Fruit fly (Drosophila melanogaster) whole organism, wandering third instar larva: ENCODE measurements around the gene CG7912.

Experiments
- Abd-B ChIP-seq: fragments of >200 bp; optimal IDR thresholded peaks from 2 replicates; lab custom pipeline; 2017; ENCODE audit warnings: missing biosample characterization, missing genetic modification characterization
- CG32264 ChIP-seq: fragments of 200-800 bp; sonication (Bioruptor generic); optimal IDR thresholded peaks from 2 replicates; lab custom pipeline; 2016; ENCODE audit warnings: missing biosample characterization, missing genetic modification characterization
- CG9705 ChIP-seq: fragments of 200-800 bp; sonication (Bioruptor generic); optimal IDR thresholded peaks from 2 replicates; lab custom pipeline; 2018; ENCODE audit warnings: missing biosample characterization, mild to moderate bottlenecking, missing genetic modification characterization
- CrebA ChIP-seq: fragments of 200-800 bp; sonication (Bioruptor generic); optimal IDR thresholded peaks from 2 replicates; lab custom pipeline; 2016; ENCODE audit warnings: missing biosample characterization, mild to moderate bottlenecking, missing genetic modification characterization, borderline replicate concordance
- Dif ChIP-seq: fragments of 200-275, 200-300 bp; sonication (Bioruptor generic); optimal IDR thresholded peaks from 2 replicates; lab custom pipeline; 2018; ENCODE audit warnings: missing biosample characterization, missing genetic modification characterization; ENCODE audit not compliant: partially characterized antibody
- HLH106 ChIP-seq: fragments of 200-800 bp; optimal IDR thresholded peaks from 3 replicates; lab custom pipeline; 2019; ENCODE audit warnings: missing biosample characterization, mild to moderate bottlenecking, missing genetic modification characterization, moderate library complexity
- Hr78 ChIP-seq: fragments of >200 bp; optimal IDR thresholded peaks from 2 replicates; lab custom pipeline; 2017; ENCODE audit warnings: missing biosample characterization, missing genetic modification characterization
- Jra ChIP-seq: sonication (Bioruptor generic); optimal IDR thresholded peaks from 2 replicates; lab custom pipeline; 2016; ENCODE audit warnings: missing biosample characterization, missing genetic modification characterization
- Myc ChIP-seq: fragments of >200 bp; optimal IDR thresholded peaks from 2 replicates; lab custom pipeline; 2017
- N ChIP-seq: fragments of >200 bp; optimal IDR thresholded peaks from 2 replicates; lab custom pipeline; 2018; ENCODE audit warnings: missing biosample characterization, missing external identifiers, missing genetic modification characterization
- OdsH ChIP-seq: fragments of 200-800 bp; sonication (Bioruptor generic); optimal IDR thresholded peaks from 2 replicates; lab custom pipeline; 2016; ENCODE audit warnings: missing biosample characterization, mild to moderate bottlenecking, missing genetic modification characterization
- Rel ChIP-seq, 2 experiments: fragments of 200-800 bp; sonication (Bioruptor generic) in 1 of 2; optimal IDR thresholded peaks; 2 replicates in 1 of 2; 3 replicates in 1 of 2; lab custom pipeline; 2016 to 2019; ENCODE audit warnings: mild to moderate bottlenecking in 2 of 2, missing biosample characterization in 2 of 2, missing genetic modification characterization in 2 of 2, moderate library complexity in 1 of 2
- Sp1 ChIP-seq: fragments of 200-800 bp; sonication (Bioruptor generic); optimal IDR thresholded peaks from 3 replicates; lab custom pipeline; 2019; ENCODE audit warnings: missing biosample characterization, mild to moderate bottlenecking, missing genetic modification characterization, moderate library complexity
- Vsx2 ChIP-seq: fragments of 200-300, 225-300 bp; sonication (Bioruptor generic); optimal IDR thresholded peaks from 2 replicates; lab custom pipeline; 2018; ENCODE audit warnings: missing biosample characterization, missing genetic modification characterization; ENCODE audit not compliant: partially characterized antibody
- br ChIP-seq: fragments of 200-800 bp; sonication (Bioruptor generic); optimal IDR thresholded peaks from 2 replicates; lab custom pipeline; 2016; ENCODE audit warnings: missing biosample characterization, missing genetic modification characterization
- dl ChIP-seq, 2 experiments: fragments of 175-275, 200-275 bp in 1 of 2; fragments of 200-275 bp in 1 of 2; sonication (Bioruptor generic); optimal IDR thresholded peaks; lab custom pipeline; 2018; ENCODE audit warnings: mild to moderate bottlenecking in 2 of 2, missing biosample characterization in 2 of 2, missing genetic modification characterization in 2 of 2, moderate library complexity in 2 of 2; ENCODE audit not compliant: partially characterized antibody in 2 of 2, insufficient read depth in 1 of 2
- dmrt93B ChIP-seq: fragments of 200-800 bp; sonication (Bioruptor generic); optimal IDR thresholded peaks from 2 replicates; lab custom pipeline; 2018; ENCODE audit warnings: missing biosample characterization, mild to moderate bottlenecking, missing genetic modification characterization
- dsf ChIP-seq: sonication (Bioruptor generic); optimal IDR thresholded peaks from 2 replicates; lab custom pipeline; 2016; ENCODE audit warnings: missing biosample characterization, missing genetic modification characterization, borderline replicate concordance
- fru ChIP-seq: fragments of 200-800 bp; sonication (Bioruptor generic); optimal IDR thresholded peaks from 3 replicates; lab custom pipeline; 2016; ENCODE audit warnings: missing biosample characterization, mild to moderate bottlenecking, missing genetic modification characterization
- h ChIP-seq: fragments of 200-800 bp; sonication (Bioruptor generic); optimal IDR thresholded peaks from 3 replicates; lab custom pipeline; 2016; ENCODE audit warnings: missing biosample characterization, mild to moderate bottlenecking, missing genetic modification characterization
- jim ChIP-seq: fragments of 175-275, 200-325 bp; sonication (Bioruptor generic); optimal IDR thresholded peaks from 2 replicates; lab custom pipeline; 2016; ENCODE audit warnings: missing biosample characterization, mild to moderate bottlenecking, missing genetic modification characterization
- psq ChIP-seq: fragments of 200-800 bp; sonication (Bioruptor generic); optimal IDR thresholded peaks from 3 replicates; lab custom pipeline; 2017; ENCODE audit warnings: missing biosample characterization, mild to moderate bottlenecking, missing genetic modification characterization, moderate library complexity
- sage ChIP-seq: fragments of 200-800 bp; sonication (Bioruptor generic); optimal IDR thresholded peaks from 2 replicates; lab custom pipeline; 2016; ENCODE audit warnings: missing biosample characterization, mild to moderate bottlenecking, missing genetic modification characterization
- sv ChIP-seq: fragments of 200-800 bp; sonication (Bioruptor generic); optimal IDR thresholded peaks from 3 replicates; lab custom pipeline; 2016; ENCODE audit warnings: missing biosample characterization, missing genetic modification characterization
- tai ChIP-seq: sonication (Bioruptor generic); optimal IDR thresholded peaks from 2 replicates; lab custom pipeline; 2016; ENCODE audit warnings: missing biosample characterization, missing genetic modification characterization
- usp ChIP-seq: fragments of >200 bp; optimal IDR thresholded peaks from 2 replicates; lab custom pipeline; 2017; ENCODE audit warnings: missing biosample characterization, missing genetic modification characterization
- woc ChIP-seq: sonication (Bioruptor generic); optimal IDR thresholded peaks from 2 replicates; lab custom pipeline; 2016; ENCODE audit warnings: missing biosample characterization, mild to moderate bottlenecking, missing genetic modification characterization

CG7912 gene

DNA sequence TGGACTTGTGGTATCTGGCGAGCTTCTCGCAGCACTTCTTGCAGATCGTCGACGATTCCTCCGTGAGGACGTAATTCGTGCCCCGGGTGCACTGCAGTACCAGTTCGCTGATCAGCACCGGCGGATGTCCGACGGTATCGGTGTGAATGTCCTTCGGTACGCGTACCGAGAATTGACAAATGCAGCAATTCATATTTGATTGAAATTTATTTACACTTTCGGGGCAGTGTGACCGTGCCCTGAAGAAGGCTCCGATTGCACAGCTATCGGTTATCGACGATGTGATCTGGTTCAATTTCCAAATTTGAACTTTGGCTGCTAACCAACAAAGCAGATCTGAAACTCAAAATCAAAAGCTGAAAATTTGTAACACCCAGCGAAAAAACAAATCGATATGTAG, 27.6 kb upstream of the CG7912 start, which contains the start of gene ZIPIC:
Gene ZIPIC, minus strand, starts transcription at position 262 of the 400 bp plus-strand sequence.
- TF ChIP-seq Jra (GFP tag; lab: Kevin White, UChicago) = no peak
- no peak for TF ChIP-seq HLH106 (tag; lab: Kevin White, UChicago)
- TF ChIP-seq Sp1 = no peak
- no peak for TF ChIP-seq sage (GFP tag; lab: Kevin White, UChicago)
- TF ChIP-seq Vsx2 = no peak
- no peak for TF ChIP-seq CG32264 (GFP tag; lab: Kevin White, UChicago)
- TF ChIP-seq OdsH (GFP tag; lab: Kevin White, UChicago) = no peak
- no peak for TF ChIP-seq Rel (GFP tag; optimal IDR thresholded peaks at IDR 0.05; lab: Kevin White, UChicago)
- no peak for TF ChIP-seq Rel (tag; optimal IDR thresholded peaks at IDR 0.05; lab: Kevin White, UChicago)
- no peak for TF ChIP-seq dl (GFP tag; optimal IDR thresholded peaks at IDR 0.05; lab: Kevin White, UChicago; ENCODE audit: insufficient read depth in 1 of 2, partially characterized antibody in 2 of 2)
- no peak for TF ChIP-seq h (GFP tag; lab: Kevin White, UChicago)
- no peak for TF ChIP-seq CG9705

DNA sequence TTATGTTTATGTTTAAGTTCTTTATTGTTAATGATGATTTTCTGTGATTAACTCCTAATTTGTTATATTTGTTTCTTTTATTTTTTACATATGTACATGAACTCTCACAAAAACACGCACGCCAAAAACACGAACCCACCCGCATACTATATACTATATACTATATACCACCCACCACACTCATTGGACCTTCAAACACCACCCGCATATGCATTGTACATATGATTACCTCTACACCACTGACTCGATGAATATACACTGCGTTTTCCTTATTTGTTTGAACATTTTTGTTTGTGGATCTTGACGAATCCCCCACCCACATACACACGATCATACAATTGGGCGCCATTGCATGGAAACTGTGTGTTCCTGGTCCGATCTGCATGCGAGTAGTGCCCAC, 23.3 kb upstream of the CG7912 start:
- TF ChIP-seq sage (GFP tag; lab: Kevin White, UChicago) (no peak), dmrt93B (GFP tag; lab: Kevin White, UChicago) (no peak), Myc (lab: Kevin White, UChicago) (no peak), h (GFP tag; lab: Kevin White, UChicago) (no peak), jim (GFP tag; lab: Kevin White, UChicago) (no peak), sv (GFP tag; lab: Kevin White, UChicago) (no peak), CG32264 (GFP tag; lab: Kevin White, UChicago) (no peak), Abd-B (GFP tag; lab: Kevin White, UChicago) (no peak), usp (GFP tag; lab: Kevin White, UChicago) (no peak), woc (GFP tag; lab: Kevin White, UChicago) (no peak), CrebA (GFP tag; lab: Kevin White, UChicago) (no peak)

dm6 chr3R:30030061-30030460, 21.1 kb upstream of the CG7912 start:
- TF ChIP-seq psq (no peak), jim (GFP tag; lab: Kevin White, UChicago) (no peak)
- TF ChIP-seq, all 38 proteins: peak for 0

DNA sequence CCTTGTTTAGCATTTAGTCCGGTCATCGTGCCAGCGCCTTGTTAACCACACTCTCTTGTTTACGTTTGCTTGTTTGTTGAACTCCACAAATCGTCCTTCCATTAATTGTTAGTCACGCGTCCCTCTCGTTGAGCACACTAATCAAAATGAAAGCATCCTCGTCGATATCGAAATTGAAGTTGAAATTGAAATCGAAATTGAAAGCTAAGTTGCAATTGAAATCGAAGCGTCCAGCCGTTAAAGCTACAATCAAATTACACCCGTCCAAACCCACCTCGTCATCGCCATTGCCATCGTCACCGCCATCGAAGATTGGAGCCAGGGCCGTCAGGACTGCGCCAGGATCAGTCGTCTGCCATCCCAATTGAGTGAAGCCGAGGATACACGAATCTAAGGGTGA, 14.5 kb upstream of the CG7912 start:
- TF ChIP-seq dsf (GFP tag; lab: Kevin White, UChicago) (no peak), Dif (GFP tag; lab: Kevin White, UChicago) (no peak)

DNA sequence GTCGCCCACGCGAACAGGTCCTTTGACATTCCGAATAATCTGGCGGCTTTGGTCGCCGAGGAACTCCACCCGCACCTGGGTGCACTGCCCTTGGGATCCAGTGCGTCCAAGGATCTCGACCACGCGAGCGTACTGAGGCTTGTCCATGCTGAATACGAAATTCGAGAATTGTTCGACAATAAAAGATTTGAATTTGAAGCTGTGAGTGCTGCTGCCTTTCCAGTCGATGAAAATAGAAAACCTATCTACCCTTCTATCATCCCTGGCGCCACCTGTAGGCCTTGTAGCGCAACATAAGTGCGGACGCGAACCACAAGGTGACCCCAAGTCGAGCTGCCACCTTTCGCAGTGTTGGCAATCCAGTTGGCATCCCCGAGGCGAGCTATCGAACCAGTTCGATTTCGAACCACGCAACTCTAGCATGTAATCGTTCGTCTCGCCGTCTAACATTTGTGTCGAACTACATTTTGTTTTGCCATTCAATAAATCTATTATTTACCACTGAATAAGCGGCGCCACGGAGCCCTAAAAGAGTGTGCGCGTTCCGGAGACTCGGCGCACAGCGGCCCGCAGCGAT, 13.6 kb upstream of the CG7912 start, which contains the start of the genes RpS28a and Axn:
Gene RpS28a, minus strand, starts transcription at position 197 of the 577 bp plus-strand sequence.
Gene Axn, plus strand, starts transcription at position 391 of the 577 bp plus-strand sequence.
- TF ChIP-seq CrebA (GFP tag; lab: Kevin White, UChicago) (no peak), Myc (lab: Kevin White, UChicago) (peak; percentile 72), Hr78 (GFP tag; lab: Kevin White, UChicago) (peak; percentile 23)

DNA sequence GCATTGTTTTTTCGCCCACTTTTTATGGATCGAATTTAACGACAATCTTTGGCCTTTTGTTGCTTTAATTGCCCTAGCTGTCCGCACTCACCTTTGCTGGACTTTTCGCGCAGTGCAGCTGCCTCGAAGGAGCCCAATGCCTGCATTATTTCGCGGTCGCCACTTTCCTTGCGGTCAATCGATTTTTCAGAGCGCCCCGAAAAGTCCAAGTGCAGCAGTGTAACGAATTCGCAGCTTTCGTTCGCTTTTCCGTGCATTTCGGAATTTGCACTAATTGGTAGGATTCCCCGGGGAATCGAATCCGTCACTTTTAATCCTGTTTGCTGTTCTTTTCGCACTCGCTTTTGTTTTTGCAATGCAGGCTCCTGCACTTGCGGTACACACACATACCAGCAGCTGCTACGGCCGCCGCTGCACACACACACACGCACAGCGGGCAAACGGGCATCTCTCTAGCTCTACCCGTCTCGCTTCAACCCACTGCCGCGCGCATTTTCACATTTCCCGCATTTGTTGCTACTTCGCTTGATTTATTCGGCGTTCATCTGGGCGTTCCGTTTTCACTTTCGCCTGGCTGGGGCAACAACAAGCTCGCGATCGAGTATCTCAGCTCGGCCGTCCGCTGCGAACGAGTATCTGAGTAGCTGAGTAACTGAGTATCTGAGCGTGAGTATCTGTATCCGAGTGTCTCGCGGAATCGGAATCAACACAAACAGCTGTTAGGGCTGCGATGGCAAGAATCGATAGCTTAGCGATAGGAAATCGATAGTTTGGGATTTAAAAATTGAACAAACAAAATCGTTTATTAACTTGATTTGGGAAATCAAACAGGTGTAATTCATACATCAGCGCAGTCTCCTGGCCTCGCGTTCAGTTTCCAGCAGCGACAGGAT, 12.8 kb upstream of the CG7912 start, which contains the start of gene Mgat2:
Gene Mgat2, minus strand, starts transcription at position 663 of the 893 bp plus-strand sequence.
- TF ChIP-seq Sp1 (peak; percentile 57), Rel (GFP tag; optimal IDR thresholded peaks at IDR 0.05; lab: Kevin White, UChicago) (no peak), Rel (tag; optimal IDR thresholded peaks at IDR 0.05; lab: Kevin White, UChicago) (peak; percentile 70), Dif (GFP tag; lab: Kevin White, UChicago) (peak; percentile 81), br (GFP tag; lab: Kevin White, UChicago) (peak; percentile 19), N (GFP tag; lab: Kevin White, UChicago) (no peak), psq (peak; percentile 11), tai (no peak), dl (GFP tag; optimal IDR thresholded peaks at IDR 0.05; lab: Kevin White, UChicago; ENCODE audit: insufficient read depth in 1 of 2, partially characterized antibody in 2 of 2) (peak in 1 of 2 experiments; percentile 41), fru (GFP tag; lab: Kevin White, UChicago) (no peak), Jra (GFP tag; lab: Kevin White, UChicago) (peak; percentile 59), Vsx2 (peak; percentile 26), woc (GFP tag; lab: Kevin White, UChicago) (no peak)
